Fruit fly (Drosophila melanogaster) whole organism, adult: ENCODE measurements around the gene Pkc98E.

Experiments
- CG11617 ChIP-seq: fragments of 200-800 bp; sonication (Bioruptor generic); optimal IDR thresholded peaks from 2 replicates; lab custom pipeline; 2017; ENCODE audit warnings: mild to moderate bottlenecking, missing biosample characterization, missing genetic modification reagents, missing genetic modification characterization
- CG33017 ChIP-seq: fragments of 200-800 bp; sonication (Bioruptor generic); optimal IDR thresholded peaks from 2 replicates; lab custom pipeline; 2018; ENCODE audit warnings: missing biosample characterization, mild to moderate bottlenecking, missing genetic modification characterization, moderate library complexity
- CG5204 ChIP-seq: fragments of 200-800 bp; sonication (Bioruptor generic); optimal IDR thresholded peaks from 2 replicates; lab custom pipeline; 2016; ENCODE audit warnings: missing biosample characterization, missing genetic modification characterization
- CG7045 ChIP-seq: fragments of 200-800 bp; sonication (Bioruptor generic); optimal IDR thresholded peaks from 2 replicates; lab custom pipeline; 2017; ENCODE audit warnings: missing biosample characterization, mild to moderate bottlenecking, missing genetic modification characterization
- CG7101 ChIP-seq: fragments of 200-800 bp; sonication (Bioruptor generic); optimal IDR thresholded peaks from 2 replicates; lab custom pipeline; 2018; ENCODE audit warnings: missing biosample characterization, mild to moderate bottlenecking, missing genetic modification characterization, moderate library complexity
- Clk ChIP-seq: fragments of 200-800 bp; sonication (Bioruptor generic); optimal IDR thresholded peaks from 2 replicates; lab custom pipeline; 2017; ENCODE audit warnings: missing biosample characterization, missing genetic modification characterization
- Hr96 ChIP-seq: fragments of 200-800 bp; sonication (Bioruptor generic); optimal IDR thresholded peaks from 2 replicates; lab custom pipeline; 2016; ENCODE audit warnings: missing biosample characterization, missing genetic modification characterization
- bab1 ChIP-seq: fragments of 200-800 bp; sonication (Bioruptor generic); optimal IDR thresholded peaks from 3 replicates; lab custom pipeline; 2019; ENCODE audit warnings: missing biosample characterization, mild to moderate bottlenecking, missing genetic modification characterization, moderate library complexity
- kay ChIP-seq: fragments of 200-800 bp; sonication (Bioruptor generic); peaks from one replicate; lab custom pipeline; 2016; ENCODE audit warnings: missing biosample characterization, missing genetic modification characterization, borderline replicate concordance
- ovo ChIP-seq: fragments of 200-800 bp; sonication (Bioruptor generic); optimal IDR thresholded peaks from 2 replicates; lab custom pipeline; 2016; ENCODE audit warnings: missing biosample characterization, missing genetic modification characterization
- pad ChIP-seq: fragments of 200-800 bp; sonication (Bioruptor generic); optimal IDR thresholded peaks from 3 replicates; lab custom pipeline; 2017; ENCODE audit warnings: missing biosample characterization, missing genetic modification characterization, mild to moderate bottlenecking, moderate library complexity, missing genetic modification reagents
- toe ChIP-seq: fragments of 200-800 bp; sonication (Bioruptor generic); optimal IDR thresholded peaks from 2 replicates; lab custom pipeline; 2016; ENCODE audit warnings: missing biosample characterization, missing genetic modification characterization

dm6 chr3R:29038960-29039581 is at the start of gene Pkc98E, which contains the start of gene Slu7:
- TF ChIP-seq pad (GFP tag; lab: Kevin White, UChicago) (peak; percentile 80), CG11617 (GFP tag; lab: Kevin White, UChicago) (peak; percentile 10), toe (peak; percentile 65), bab1 (GFP tag; lab: Kevin White, UChicago) (peak; percentile 66), Clk (peak; percentile 65), CG7101 (tag; lab: Kevin White, UChicago) (peak; percentile 82), CG7045 (peak; percentile 47), kay (GFP tag; lab: Kevin White, UChicago) (no peak), Hr96 (GFP tag; lab: Kevin White, UChicago) (peak; percentile 67), ovo (GFP tag; lab: Kevin White, UChicago) (peak; percentile 63), CG5204 (GFP tag; lab: Kevin White, UChicago) (peak; percentile 70), CG33017 (tag; lab: Kevin White, UChicago) (peak; percentile 37)
